Fruit fly (Drosophila melanogaster): ENCODE results near the gene CG2202.

The CG2202 gene

dm6 chrX:10815511-10816080 is 33.0 kb upstream of the CG2202 start:
- TF ChIP-seq pad (GFP tag; optimal IDR thresholded peaks at IDR 0.05): peak; percentile 95
- TF ChIP-seq CG14711 (tag; optimal IDR thresholded peaks at IDR 0.05): no peak
- TF ChIP-seq tj (GFP tag; optimal IDR thresholded peaks at IDR 0.05): peak; percentile 57

- TF ChIP-seq Crg-1 (GFP tag; optimal IDR thresholded peaks at IDR 0.05): no peak
- no peak for TF ChIP-seq tj (GFP tag; optimal IDR thresholded peaks at IDR 0.05)
- no peak for TF ChIP-seq CG11617 (GFP tag; optimal IDR thresholded peaks at IDR 0.05)
- no peak for TF ChIP-seq pad (GFP tag; optimal IDR thresholded peaks at IDR 0.05)
- TF ChIP-seq CG7101 (tag; optimal IDR thresholded peaks at IDR 0.05): no peak
- no peak for TF ChIP-seq Clk (GFP tag; optimal IDR thresholded peaks at IDR 0.05)
- TF ChIP-seq cic (GFP tag; optimal IDR thresholded peaks at IDR 0.05): no peak
- no peak for TF ChIP-seq Mnt (GFP tag; optimal IDR thresholded peaks at IDR 0.05)
- TF ChIP-seq CG7045 (GFP tag; optimal IDR thresholded peaks at IDR 0.05): no peak
- no peak for TF ChIP-seq CG5204 (GFP tag; optimal IDR thresholded peaks at IDR 0.05)
- no peak for TF ChIP-seq ovo (GFP tag; optimal IDR thresholded peaks at IDR 0.05)
- TF ChIP-seq toe (GFP tag; optimal IDR thresholded peaks at IDR 0.05): no peak
- TF ChIP-seq CG33017 (tag; optimal IDR thresholded peaks at IDR 0.05): no peak
- no peak for TF ChIP-seq CG14711 (tag; optimal IDR thresholded peaks at IDR 0.05)
- TF ChIP-seq bab1 (GFP tag; optimal IDR thresholded peaks at IDR 0.05): no peak
- TF ChIP-seq CG1620 (GFP tag; optimal IDR thresholded peaks at IDR 0.05): no peak
- no peak for TF ChIP-seq kay (GFP tag; ENCODE audit: borderline replicate concordance)
- no peak for TF ChIP-seq Hr96 (GFP tag; optimal IDR thresholded peaks at IDR 0.05)
Measured at dm6 chrX:10816856-10817255, 31.7 kb upstream of the CG2202 start.

DNA sequence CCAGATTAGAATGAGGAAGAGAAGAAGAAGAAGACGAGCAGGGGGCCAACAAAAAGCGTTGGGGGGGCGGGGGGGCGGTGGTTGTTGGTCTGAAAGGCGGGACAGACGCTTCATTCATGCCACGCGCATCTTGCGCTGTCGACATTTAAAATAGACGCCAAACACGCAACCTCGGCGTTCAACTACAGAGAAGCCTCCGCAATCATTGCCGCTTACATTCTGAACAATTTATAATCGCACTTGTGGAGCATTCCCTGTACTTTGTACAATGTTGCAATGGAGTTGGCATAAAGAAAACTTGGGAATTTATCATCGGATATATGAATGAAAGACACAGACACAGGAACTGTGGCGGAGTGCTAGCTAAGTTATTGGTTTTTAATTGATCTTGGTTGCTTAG is 27.8 kb upstream of the CG2202 start:
- TF ChIP-seq toe (GFP tag; optimal IDR thresholded peaks at IDR 0.05): no peak
- TF ChIP-seq Clk (GFP tag; optimal IDR thresholded peaks at IDR 0.05): no peak
- TF ChIP-seq Mnt (GFP tag; optimal IDR thresholded peaks at IDR 0.05): no peak
- TF ChIP-seq CG12768 (GFP tag; optimal IDR thresholded peaks at IDR 0.05): no peak
- TF ChIP-seq Hr96 (GFP tag; optimal IDR thresholded peaks at IDR 0.05): no peak
- TF ChIP-seq cic (GFP tag; optimal IDR thresholded peaks at IDR 0.05): no peak
- TF ChIP-seq CG14711 (tag; optimal IDR thresholded peaks at IDR 0.05): no peak
- TF ChIP-seq CG7045 (GFP tag; optimal IDR thresholded peaks at IDR 0.05): no peak

dm6 chrX:10822096-10822495 is 26.5 kb upstream of the CG2202 start:
- no peak for TF ChIP-seq bab1 (GFP tag; optimal IDR thresholded peaks at IDR 0.05)
- TF ChIP-seq tj (GFP tag; optimal IDR thresholded peaks at IDR 0.05): no peak
- TF ChIP-seq CG14711 (tag; optimal IDR thresholded peaks at IDR 0.05): peak; percentile 27
- TF ChIP-seq CG7101 (tag; optimal IDR thresholded peaks at IDR 0.05): no peak

- TF ChIP-seq CG12768 (GFP tag; optimal IDR thresholded peaks at IDR 0.05) (no peak), Mnt (GFP tag; optimal IDR thresholded peaks at IDR 0.05) (no peak), cic (GFP tag; optimal IDR thresholded peaks at IDR 0.05) (no peak), CG11617 (GFP tag; optimal IDR thresholded peaks at IDR 0.05) (no peak), toe (GFP tag; optimal IDR thresholded peaks at IDR 0.05) (no peak), kay (GFP tag; ENCODE audit: borderline replicate concordance) (no peak), cnc (optimal IDR thresholded peaks at IDR 0.05) (no peak), Crg-1 (GFP tag; optimal IDR thresholded peaks at IDR 0.05) (no peak), pad (GFP tag; optimal IDR thresholded peaks at IDR 0.05) (no peak), Hr96 (GFP tag; optimal IDR thresholded peaks at IDR 0.05) (no peak), ovo (GFP tag; optimal IDR thresholded peaks at IDR 0.05) (no peak), Clk (GFP tag; optimal IDR thresholded peaks at IDR 0.05) (no peak), CG1620 (GFP tag; optimal IDR thresholded peaks at IDR 0.05) (no peak), CG7045 (GFP tag; optimal IDR thresholded peaks at IDR 0.05) (no peak), bab1 (GFP tag; optimal IDR thresholded peaks at IDR 0.05) (no peak), CG33017 (tag; optimal IDR thresholded peaks at IDR 0.05) (no peak)
Measured at dm6 chrX:10822678-10823440, 25.7 kb upstream of the CG2202 start.

DNA sequence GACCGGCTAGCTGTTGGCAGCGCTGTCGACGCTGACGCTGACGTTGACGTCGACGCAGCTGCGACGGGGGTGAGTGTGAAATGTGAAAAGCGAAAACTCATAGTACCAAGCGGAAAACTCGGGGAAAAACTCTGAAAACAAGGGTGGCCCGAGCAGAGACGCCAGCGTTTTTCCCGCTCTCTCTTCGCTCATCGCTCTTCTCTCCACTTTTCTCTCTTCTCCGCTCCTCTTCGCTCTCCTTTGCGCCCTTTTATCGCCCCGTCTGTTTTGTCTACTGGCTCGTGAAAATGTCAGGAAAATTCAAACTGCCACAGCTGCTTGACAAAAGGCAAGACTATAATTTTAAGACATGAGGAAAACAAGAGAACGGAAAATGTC is 25.1 kb upstream of the CG2202 start:
- TF ChIP-seq CG1620 (GFP tag; optimal IDR thresholded peaks at IDR 0.05) (no peak), cic (GFP tag; optimal IDR thresholded peaks at IDR 0.05) (no peak), kay (GFP tag; ENCODE audit: borderline replicate concordance) (no peak), cnc (optimal IDR thresholded peaks at IDR 0.05) (no peak), CG7045 (GFP tag; optimal IDR thresholded peaks at IDR 0.05) (no peak), Clk (GFP tag; optimal IDR thresholded peaks at IDR 0.05) (no peak), pad (GFP tag; optimal IDR thresholded peaks at IDR 0.05) (no peak), Mnt (GFP tag; optimal IDR thresholded peaks at IDR 0.05) (no peak), CG11617 (GFP tag; optimal IDR thresholded peaks at IDR 0.05) (no peak), Crg-1 (GFP tag; optimal IDR thresholded peaks at IDR 0.05) (no peak), CG33017 (tag; optimal IDR thresholded peaks at IDR 0.05) (no peak), CG5204 (GFP tag; optimal IDR thresholded peaks at IDR 0.05) (no peak), tj (GFP tag; optimal IDR thresholded peaks at IDR 0.05) (no peak), CG7101 (tag; optimal IDR thresholded peaks at IDR 0.05) (no peak), ovo (GFP tag; optimal IDR thresholded peaks at IDR 0.05) (no peak), CG12768 (GFP tag; optimal IDR thresholded peaks at IDR 0.05) (no peak), CG14711 (tag; optimal IDR thresholded peaks at IDR 0.05) (no peak), toe (GFP tag; optimal IDR thresholded peaks at IDR 0.05) (no peak), bab1 (GFP tag; optimal IDR thresholded peaks at IDR 0.05) (no peak)
